Fruit fly (Drosophila melanogaster): Measurements from ENCODE around the gene CG9016.

DNA sequence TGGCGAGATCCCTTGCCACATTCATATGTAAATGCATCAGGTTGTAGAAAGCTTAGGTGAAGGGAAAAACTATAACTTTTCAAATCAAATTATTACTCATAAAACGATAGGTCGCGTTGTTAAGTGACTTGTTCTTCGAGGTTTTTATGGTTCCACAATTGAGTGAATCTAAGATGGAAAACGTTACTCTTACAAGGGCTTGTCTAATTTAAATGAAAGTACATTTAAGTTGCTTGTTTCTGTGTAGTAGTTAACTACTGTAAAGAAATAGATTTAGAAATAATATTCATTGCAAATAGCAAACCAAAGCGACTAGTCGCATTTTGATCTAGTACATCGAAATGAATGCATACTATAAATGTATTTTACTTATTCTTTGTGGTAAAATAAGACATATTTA is 40.0 kb downstream of the CG9016 start, which contains the start of gene CG44574:
- TF ChIP-seq ss (GFP tag; optimal IDR thresholded peaks at IDR 0.05) (no peak), cyc (GFP tag; optimal IDR thresholded peaks at IDR 0.05) (no peak), Sox15 (GFP tag; optimal IDR thresholded peaks at IDR 0.05) (no peak), CG31627 (GFP tag; optimal IDR thresholded peaks at IDR 0.05) (no peak), vri (GFP tag; optimal IDR thresholded peaks at IDR 0.05) (no peak), fd85E (GFP tag; optimal IDR thresholded peaks at IDR 0.05) (no peak), CG6792 (GFP tag; optimal IDR thresholded peaks at IDR 0.05) (no peak), CG6854 (GFP tag; optimal IDR thresholded peaks at IDR 0.05) (no peak), lz (GFP tag; optimal IDR thresholded peaks at IDR 0.05) (no peak), dac (GFP tag; optimal IDR thresholded peaks at IDR 0.05) (no peak), CG11294 (GFP tag; IDR thresholded peaks at IDR 0.05) (no peak), Ets96B (tag; optimal IDR thresholded peaks at IDR 0.05) (no peak)
